Worm (Caenorhabditis elegans) whole organism, mixed stage, embryonic: ENCODE results near the gene scc-3.

ENCODE experiments used
- blmp-1 ChIP-seq: fragments of 150-350 bp; optimal IDR thresholded peaks from 2 replicates; lab custom pipeline; 2014; ENCODE audit warnings: missing biosample characterization, missing genetic modification characterization
- ceh-39 ChIP-seq: fragments of 150-350 bp; optimal IDR thresholded peaks from 2 replicates; lab custom pipeline; 2014; ENCODE audit warnings: missing biosample characterization, missing genetic modification characterization
- ceh-43 ChIP-seq: fragments of 200-800 bp; sonication (Bioruptor generic); optimal IDR thresholded peaks from 2 replicates; lab custom pipeline; 2018; ENCODE audit warnings: mild to moderate bottlenecking, missing genetic modification characterization, moderate library complexity, missing compliant biosample characterization
- ceh-83 ChIP-seq: fragments of 200-800 bp; sonication (Bioruptor generic); optimal IDR thresholded peaks from 2 replicates; lab custom pipeline; 2018; ENCODE audit warnings: mild to moderate bottlenecking, missing genetic modification characterization, missing compliant biosample characterization
- ces-1 ChIP-seq: fragments of 150-350 bp; optimal IDR thresholded peaks from 2 replicates; lab custom pipeline; 2014; ENCODE audit warnings: missing biosample characterization, missing genetic modification reagents, missing genetic modification characterization
- cnd-1 ChIP-seq: fragments of 200-800 bp; sonication (Bioruptor generic); optimal IDR thresholded peaks from 2 replicates; lab custom pipeline; 2018; ENCODE audit warnings: mild to moderate bottlenecking, missing genetic modification characterization, missing compliant biosample characterization
- elt-1 ChIP-seq: sonication (generic microtip); optimal IDR thresholded peaks from 2 replicates; lab custom pipeline; 2017; ENCODE audit warnings: missing genetic modification characterization, mild to moderate bottlenecking, missing compliant biosample characterization, antibody characterized with exemption, moderate library complexity, borderline replicate concordance; ENCODE audit not compliant: insufficient read depth
- elt-3 ChIP-seq: fragments of 150-350 bp; optimal IDR thresholded peaks from 2 replicates; lab custom pipeline; 2014; ENCODE audit warnings: missing biosample characterization, missing genetic modification characterization
- flh-1 ChIP-seq: fragments of 200-800 bp; sonication (Bioruptor generic); optimal IDR thresholded peaks from 2 replicates; lab custom pipeline; 2018; ENCODE audit warnings: mild to moderate bottlenecking, missing genetic modification characterization, moderate library complexity, missing compliant biosample characterization
- ham-2 ChIP-seq: fragments of 200-800 bp; sonication (Bioruptor generic); optimal IDR thresholded peaks from 2 replicates; lab custom pipeline; 2018; ENCODE audit warnings: mild to moderate bottlenecking, missing genetic modification characterization, missing compliant biosample characterization
- hlh-1 ChIP-seq: fragments of 150-350 bp; optimal IDR thresholded peaks from 2 replicates; lab custom pipeline; 2014; ENCODE audit warnings: missing biosample characterization, missing genetic modification reagents, missing genetic modification characterization
- lin-13 ChIP-seq: fragments of 150-350 bp; optimal IDR thresholded peaks from 2 replicates; lab custom pipeline; 2014; ENCODE audit warnings: missing biosample characterization, missing genetic modification characterization
- lin-32 ChIP-seq: fragments of 200-800 bp; sonication (Bioruptor generic); optimal IDR thresholded peaks from 2 replicates; lab custom pipeline; 2018; ENCODE audit warnings: mild to moderate bottlenecking, missing genetic modification characterization, missing compliant biosample characterization
- lsy-2 ChIP-seq: fragments of 150-350 bp; optimal IDR thresholded peaks from 2 replicates; lab custom pipeline; 2014; ENCODE audit warnings: missing biosample characterization, missing genetic modification characterization
- mab-5 ChIP-seq: fragments of 150-350 bp; optimal IDR thresholded peaks from 2 replicates; lab custom pipeline; 2014; ENCODE audit warnings: missing biosample characterization, missing genetic modification characterization
- mep-1 ChIP-seq: fragments of 150-350 bp; optimal IDR thresholded peaks from 2 replicates; lab custom pipeline; 2017; ENCODE audit warnings: missing biosample characterization, missing genetic modification reagents, missing genetic modification characterization, inconsistent platforms
- nhr-12 ChIP-seq: fragments of 150-350 bp; optimal IDR thresholded peaks from 2 replicates; lab custom pipeline; 2014; ENCODE audit warnings: missing biosample characterization, missing genetic modification characterization
- nhr-2 ChIP-seq: fragments of 150-350 bp; optimal IDR thresholded peaks from 2 replicates; lab custom pipeline; 2014; ENCODE audit warnings: missing biosample characterization, missing genetic modification characterization
- nhr-237 ChIP-seq: fragments of 150-350 bp; optimal IDR thresholded peaks from 2 replicates; lab custom pipeline; 2014; ENCODE audit warnings: missing biosample characterization, missing genetic modification characterization
- nhr-28 ChIP-seq: fragments of 150-350 bp; optimal IDR thresholded peaks from 2 replicates; lab custom pipeline; 2014; ENCODE audit warnings: missing biosample characterization, missing genetic modification characterization
- nhr-76 ChIP-seq: sonication (generic microtip); optimal IDR thresholded peaks from 2 replicates; lab custom pipeline; 2017; ENCODE audit warnings: missing biosample characterization, missing genetic modification characterization
- pha-4 ChIP-seq: fragments of 150-350 bp; optimal IDR thresholded peaks from 2 replicates; lab custom pipeline; 2018; ENCODE audit warnings: missing biosample characterization, missing genetic modification reagents, missing genetic modification characterization
- sem-2 ChIP-seq: fragments of 200-800 bp; sonication (Bioruptor generic); optimal IDR thresholded peaks from 2 replicates; lab custom pipeline; 2018; ENCODE audit warnings: mild to moderate bottlenecking, missing genetic modification characterization, missing compliant biosample characterization
- snpc-4 ChIP-seq: fragments of 150-350 bp; optimal IDR thresholded peaks from 2 replicates; lab custom pipeline; 2014; ENCODE audit warnings: missing biosample characterization, missing genetic modification characterization
- sptf-1 ChIP-seq: sonication (generic microtip); optimal IDR thresholded peaks from 2 replicates; lab custom pipeline; 2017; ENCODE audit warnings: mild to moderate bottlenecking, missing genetic modification characterization, moderate library complexity, missing compliant biosample characterization
- tbx-8 ChIP-seq: fragments of 200-800 bp; sonication (Bioruptor generic); optimal IDR thresholded peaks from 2 replicates; lab custom pipeline; 2018; ENCODE audit warnings: mild to moderate bottlenecking, missing genetic modification characterization, moderate library complexity, missing compliant biosample characterization
- unc-120 ChIP-seq: sonication (generic microtip); optimal IDR thresholded peaks from 2 replicates; lab custom pipeline; 2017; ENCODE audit warnings: missing genetic modification characterization, missing compliant biosample characterization; ENCODE audit not compliant: poor library complexity, severe bottlenecking
- unc-39 ChIP-seq: fragments of 150-350 bp; optimal IDR thresholded peaks from 2 replicates; lab custom pipeline; 2014; ENCODE audit warnings: missing biosample characterization, missing genetic modification characterization
- unc-62 ChIP-seq: fragments of 150-350 bp; optimal IDR thresholded peaks from 2 replicates; lab custom pipeline; 2014; ENCODE audit warnings: missing biosample characterization, missing genetic modification reagents, missing genetic modification characterization
- zip-8 ChIP-seq: fragments of 150-350 bp; optimal IDR thresholded peaks from 2 replicates; lab custom pipeline; 2014; ENCODE audit warnings: missing biosample characterization, missing genetic modification characterization
- ztf-11 ChIP-seq: fragments of 150-350 bp; optimal IDR thresholded peaks from 2 replicates; lab custom pipeline; 2014; ENCODE audit warnings: missing biosample characterization, missing genetic modification characterization

Gene scc-3

DNA sequence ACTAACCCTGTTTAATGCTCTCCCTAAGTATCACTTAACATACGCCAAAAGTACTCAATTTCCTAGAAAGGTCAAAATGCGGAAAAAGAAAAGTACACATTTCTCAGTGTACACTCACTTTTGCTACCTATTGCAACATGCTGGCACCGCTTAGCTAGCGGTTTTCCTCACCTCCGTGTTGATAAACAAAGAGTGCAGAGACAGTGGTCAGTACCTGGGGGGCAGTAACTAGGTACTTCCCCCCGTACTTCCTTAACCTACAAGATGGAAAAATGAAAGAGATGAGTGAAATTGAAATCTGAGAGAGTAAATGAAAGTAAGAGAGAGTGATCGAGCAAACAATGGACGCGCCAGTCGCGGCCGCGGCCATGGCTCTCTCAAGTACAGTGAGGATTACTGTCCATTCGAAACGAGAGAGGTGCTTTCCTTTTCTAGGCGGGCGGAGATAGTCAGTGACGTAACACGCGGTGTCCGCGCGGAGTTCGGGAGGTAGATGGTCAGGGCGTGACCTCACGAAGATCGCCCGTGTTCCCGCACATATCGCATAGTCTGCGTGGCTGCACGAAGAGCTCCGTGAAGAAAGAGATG, 27.5 kb upstream of the scc-3 start, which contains the start of gene cky-1:
TSS of gene cky-1 (plus strand) at position 538 of the 588 bp plus-strand sequence.
- TF ChIP-seq nhr-12 (tag; lab: Kevin White, UChicago) (no peak), nhr-237 (no peak), zip-8 (peak; percentile 32), ham-2 (peak; percentile 26)

DNA sequence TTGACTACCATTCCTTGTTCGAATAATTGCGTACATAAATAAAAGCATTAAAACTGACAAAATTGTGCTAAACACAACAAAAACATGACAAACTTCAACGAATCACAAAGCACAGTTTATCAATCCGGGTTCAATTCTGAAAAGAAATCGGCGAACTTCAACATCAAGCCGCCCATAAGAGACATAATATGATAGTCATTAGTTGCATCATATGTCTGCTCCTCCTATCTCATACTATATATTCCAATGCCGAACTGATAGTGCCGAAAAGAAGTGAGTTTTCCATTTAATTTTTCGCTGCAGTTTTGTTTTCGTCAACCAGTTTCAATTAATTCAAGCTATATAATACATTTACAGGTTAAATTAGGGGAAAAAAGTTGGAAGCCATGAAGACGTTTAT, 22.1 kb upstream of the scc-3 start, which contains the start of gene hrg-7:
TSS of gene hrg-7 (plus strand) at position 358 of the 400 bp plus-strand sequence.
- no peak for TF ChIP-seq snpc-4 (tag; lab: Kevin White, UChicago)
- no peak for TF ChIP-seq nhr-28 (tag; lab: Kevin White, UChicago)
- no peak for TF ChIP-seq nhr-237
- no peak for TF ChIP-seq unc-120 (tag; lab: Kevin White, UChicago)
- no peak for TF ChIP-seq elt-1
- no peak for TF ChIP-seq ceh-39
- no peak for TF ChIP-seq sem-2 (GFP tag; lab: Kevin White, UChicago)
- TF ChIP-seq unc-39 (tag; lab: Kevin White, UChicago): no peak
- TF ChIP-seq unc-62: no peak
- TF ChIP-seq ztf-11 (tag; lab: Kevin White, UChicago): no peak

DNA sequence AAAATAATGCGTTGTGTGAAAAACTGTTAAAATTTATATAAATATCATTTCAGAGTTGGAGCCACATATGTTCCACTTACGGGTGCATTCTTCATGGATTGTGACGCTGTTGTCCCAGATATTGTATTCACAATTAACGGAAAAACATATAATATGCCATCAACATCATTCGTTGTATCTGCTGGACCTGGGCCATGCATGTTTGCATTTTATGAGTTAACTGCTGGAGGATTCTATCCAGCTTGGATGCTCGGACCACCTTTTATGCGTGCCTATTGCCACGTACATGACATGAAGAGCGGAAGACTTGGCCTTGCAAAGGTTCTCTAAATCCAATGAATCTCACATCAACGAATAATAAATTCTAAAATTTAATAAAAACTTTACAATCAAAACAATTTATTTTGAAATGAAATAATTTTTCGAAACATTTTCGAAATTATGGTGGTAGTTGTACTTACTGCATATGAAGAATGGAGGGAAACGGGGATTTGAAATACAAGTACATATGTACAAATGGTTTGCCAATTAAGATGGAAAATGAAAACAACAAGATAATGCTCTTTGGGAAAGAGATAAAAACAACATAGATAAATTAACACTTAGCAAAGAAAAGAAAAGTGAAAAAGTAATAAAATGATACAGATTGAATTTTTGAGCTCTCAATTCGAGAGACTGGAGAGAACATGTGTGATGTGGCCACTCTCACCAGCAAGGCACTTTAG, 19.8 kb upstream of the scc-3 start:
- TF ChIP-seq ham-2: no peak
- no peak for TF ChIP-seq unc-39 (tag; lab: Kevin White, UChicago)
- no peak for TF ChIP-seq nhr-76 (tag; lab: Kevin White, UChicago)
- TF ChIP-seq mep-1: no peak
- TF ChIP-seq nhr-12 (tag; lab: Kevin White, UChicago): no peak
- no peak for TF ChIP-seq cnd-1
- no peak for TF ChIP-seq blmp-1
- no peak for TF ChIP-seq unc-62
- no peak for TF ChIP-seq hlh-1 (tag; lab: Kevin White, UChicago)
- no peak for TF ChIP-seq ces-1 (GFP tag; lab: Kevin White, UChicago)
- no peak for TF ChIP-seq lsy-2
- TF ChIP-seq nhr-237: no peak
- TF ChIP-seq mab-5: no peak

DNA sequence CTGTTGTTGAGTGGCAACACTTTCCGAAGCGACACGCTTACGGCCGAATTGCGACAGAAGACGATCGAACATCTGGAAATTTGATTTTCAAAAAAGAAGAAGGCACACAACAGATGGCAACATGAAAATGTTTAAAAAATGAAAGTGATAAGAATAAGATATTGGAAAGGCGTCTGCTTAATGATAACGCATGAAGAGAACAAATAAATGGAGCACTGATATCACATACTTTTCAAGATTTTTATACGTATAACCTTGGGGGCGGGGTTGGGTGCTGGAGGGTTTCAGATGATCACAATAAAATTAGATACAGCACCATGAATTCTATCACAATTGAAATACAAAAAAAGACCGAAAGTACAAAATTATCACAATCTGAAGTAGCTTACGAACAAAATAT, 18.8 kb upstream of the scc-3 start, which contains the start of gene C15C8.7:
TSS of gene C15C8.7 (minus strand) at position 72 of the 400 bp plus-strand sequence.
- no peak for TF ChIP-seq zip-8
- no peak for TF ChIP-seq lin-13 (tag; lab: Kevin White, UChicago)
- no peak for TF ChIP-seq nhr-2 (tag; lab: Kevin White, UChicago)
- no peak for TF ChIP-seq mab-5
- no peak for TF ChIP-seq ceh-43
- TF ChIP-seq, all 35 proteins: peak for 0

DNA sequence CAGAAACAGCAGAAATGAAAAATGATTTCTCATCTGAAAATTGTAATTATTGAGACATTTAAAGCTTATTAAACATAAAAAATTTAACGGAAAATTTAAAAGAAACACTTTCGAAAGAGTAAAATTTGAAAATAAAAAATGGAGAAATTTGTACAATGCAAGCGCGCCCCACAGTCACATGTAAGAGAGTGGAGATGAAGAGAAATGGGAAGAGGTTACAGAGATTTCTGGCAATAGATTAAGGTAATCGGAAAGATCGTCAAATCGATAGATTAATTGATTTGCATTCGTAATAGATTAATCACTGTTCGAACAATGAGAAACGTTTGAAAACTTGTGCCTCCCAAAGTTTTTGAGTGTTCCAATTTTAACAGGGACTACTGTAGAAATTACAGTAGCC, 16.3 kb upstream of the scc-3 start, which contains the start of gene C15C8.4:
TSS of gene C15C8.4 (minus strand) at position 33 of the 400 bp plus-strand sequence.
- TF ChIP-seq elt-1 (peak; percentile 94), tbx-8 (no peak), lsy-2 (no peak), mab-5 (no peak)

DNA sequence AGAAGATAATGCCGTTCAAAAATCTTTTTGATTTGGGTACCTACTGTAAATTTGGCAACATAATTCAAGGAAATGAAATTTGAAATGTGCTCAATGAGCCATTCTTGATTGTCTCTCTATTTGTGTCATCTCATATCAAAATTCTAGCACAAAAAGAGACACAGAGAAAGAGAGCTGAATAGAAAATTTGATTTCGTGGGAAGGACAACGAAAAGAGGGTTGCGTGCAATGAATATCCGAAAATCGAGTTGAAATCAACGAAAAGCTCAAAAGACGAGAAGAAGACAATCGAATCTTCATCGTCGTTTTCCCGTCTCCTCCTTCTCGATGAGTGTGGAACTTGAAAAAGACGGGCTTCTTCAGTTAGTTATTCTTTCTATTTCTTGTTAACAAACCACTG, 15.9 kb upstream of the scc-3 start, which contains the start of gene C15C8.5:
TSS of gene C15C8.5 (plus strand) at position 152 of the 400 bp plus-strand sequence.
- TF ChIP-seq lin-13 (tag; lab: Kevin White, UChicago): no peak
- TF ChIP-seq ceh-39: no peak
- TF ChIP-seq hlh-1 (tag; lab: Kevin White, UChicago): no peak
- TF ChIP-seq blmp-1: no peak
- TF ChIP-seq nhr-2 (tag; lab: Kevin White, UChicago): no peak
- TF ChIP-seq ces-1 (GFP tag; lab: Kevin White, UChicago): peak; percentile 97
- no peak for TF ChIP-seq nhr-12 (tag; lab: Kevin White, UChicago)

DNA sequence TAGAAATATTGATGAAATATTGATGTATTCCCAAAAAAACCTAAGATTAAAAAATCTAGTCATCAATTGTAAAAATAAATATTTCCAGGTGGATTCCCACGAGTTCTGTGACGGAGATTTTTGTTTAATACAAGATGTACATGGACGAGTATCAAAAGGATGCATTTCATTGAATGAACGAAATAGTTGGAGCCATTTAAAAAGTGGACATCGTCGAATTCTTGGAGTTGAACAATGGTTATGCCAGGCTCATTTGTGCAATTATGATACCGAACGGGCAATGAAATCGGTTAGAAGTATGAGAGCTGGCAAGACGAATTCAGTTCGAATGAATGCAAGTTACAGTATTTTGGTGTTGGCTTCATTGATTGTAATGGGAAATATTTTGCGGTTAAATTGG, 14.2 kb upstream of the scc-3 start:
- no peak for TF ChIP-seq pha-4 (tag; lab: Kevin White, UChicago)
- TF ChIP-seq tbx-8: no peak
- TF ChIP-seq ceh-83 (GFP tag; lab: Kevin White, UChicago): no peak
- TF ChIP-seq blmp-1: no peak
- no peak for TF ChIP-seq ztf-11 (tag; lab: Kevin White, UChicago)
- TF ChIP-seq elt-3 (tag; lab: Kevin White, UChicago): no peak
- TF ChIP-seq sptf-1: no peak
- no peak for TF ChIP-seq nhr-12 (tag; lab: Kevin White, UChicago)
- no peak for TF ChIP-seq flh-1
- TF ChIP-seq unc-120 (tag; lab: Kevin White, UChicago): no peak
- TF ChIP-seq lin-32 (GFP tag; lab: Kevin White, UChicago): no peak
- no peak for TF ChIP-seq ceh-43
- TF ChIP-seq, all 35 proteins: peak for 0
